Worm (Caenorhabditis elegans) whole organism, late embryonic: Measurements from ENCODE around the gene ilkp-1.

Experiments
- C38D4.7 ChIP-seq: fragments of 200-800 bp; sonication (Bioruptor generic); optimal IDR thresholded peaks from 2 replicates; lab custom pipeline; 2018; ENCODE audit warnings: mild to moderate bottlenecking, missing genetic modification characterization, moderate library complexity, missing compliant biosample characterization
- F13H6.1 ChIP-seq: sonication (generic microtip); optimal IDR thresholded peaks from 2 replicates; lab custom pipeline; 2016; ENCODE audit warnings: missing genetic modification characterization, missing compliant biosample characterization
- K02D7.2 ChIP-seq: sonication (generic microtip); optimal IDR thresholded peaks from 2 replicates; lab custom pipeline; 2017; ENCODE audit warnings: mild to moderate bottlenecking, missing genetic modification characterization, missing compliant biosample characterization
- Y22D7AL.16 ChIP-seq: sonication (generic microtip); optimal IDR thresholded peaks from 2 replicates; lab custom pipeline; 2016; ENCODE audit warnings: missing genetic modification characterization, missing compliant biosample characterization
- ahr-1 ChIP-seq: sonication (generic microtip); optimal IDR thresholded peaks from 2 replicates; lab custom pipeline; 2016; ENCODE audit warnings: missing genetic modification characterization, missing compliant biosample characterization
- ceh-14 ChIP-seq: sonication (generic microtip); optimal IDR thresholded peaks from 2 replicates; lab custom pipeline; 2016; ENCODE audit warnings: missing genotype, missing genetic modification characterization, missing compliant biosample characterization
- ceh-18 ChIP-seq: sonication (generic microtip); optimal IDR thresholded peaks from 2 replicates; lab custom pipeline; 2016; ENCODE audit warnings: missing genetic modification characterization, missing compliant biosample characterization
- ceh-19 ChIP-seq: fragments of 200-800 bp; sonication (Bioruptor generic); optimal IDR thresholded peaks from 2 replicates; lab custom pipeline; 2018; ENCODE audit warnings: mild to moderate bottlenecking, missing genetic modification characterization, missing compliant biosample characterization
- ceh-2 ChIP-seq: sonication (generic microtip); optimal IDR thresholded peaks from 2 replicates; lab custom pipeline; 2016; ENCODE audit warnings: missing genotype, missing genetic modification characterization, missing compliant biosample characterization
- ceh-24 ChIP-seq: sonication (generic microtip); optimal IDR thresholded peaks from 2 replicates; lab custom pipeline; 2016; ENCODE audit warnings: mild to moderate bottlenecking, missing genetic modification characterization, missing compliant biosample characterization
- ceh-30 ChIP-seq: fragments of 150-350 bp; optimal IDR thresholded peaks from 2 replicates; lab custom pipeline; 2014; ENCODE audit warnings: missing biosample characterization, missing genetic modification characterization
- ceh-31 ChIP-seq: sonication (generic microtip); optimal IDR thresholded peaks from 2 replicates; lab custom pipeline; 2016; ENCODE audit warnings: missing genetic modification characterization, missing compliant biosample characterization
- ceh-34 ChIP-seq: sonication (generic microtip); optimal IDR thresholded peaks from 2 replicates; lab custom pipeline; 2016; ENCODE audit warnings: mild to moderate bottlenecking, missing genetic modification characterization, missing compliant biosample characterization
- ceh-45 ChIP-seq: fragments of 200-800 bp; sonication (Bioruptor generic); IDR thresholded peaks from 2 replicates; pipeline ENCODE4 v1.3.6; 2022; ENCODE audit warnings: missing genetic modification reagents, missing genetic modification characterization, missing compliant biosample characterization
- ceh-48 ChIP-seq: sonication (generic microtip); optimal IDR thresholded peaks from 2 replicates; lab custom pipeline; 2016; ENCODE audit warnings: missing genetic modification characterization, inconsistent platforms, missing compliant biosample characterization
- ceh-6 ChIP-seq: fragments of 200-800 bp; sonication (Bioruptor generic); optimal IDR thresholded peaks from 2 replicates; lab custom pipeline; 2018; ENCODE audit warnings: mild to moderate bottlenecking, missing genetic modification characterization, missing compliant biosample characterization
- ceh-9 ChIP-seq: sonication (generic microtip); optimal IDR thresholded peaks from 2 replicates; lab custom pipeline; 2016; ENCODE audit warnings: mild to moderate bottlenecking, missing genetic modification characterization, inconsistent platforms, missing compliant biosample characterization
- che-1 ChIP-seq: sonication (generic microtip); optimal IDR thresholded peaks from 2 replicates; lab custom pipeline; 2016; ENCODE audit warnings: mild to moderate bottlenecking, missing genetic modification characterization, missing compliant biosample characterization
- dmd-4 ChIP-seq: sonication (generic microtip); optimal IDR thresholded peaks from 2 replicates; lab custom pipeline; 2016; ENCODE audit warnings: borderline replicate concordance, missing genetic modification characterization, missing compliant biosample characterization
- elt-4 ChIP-seq: sonication (generic microtip); optimal IDR thresholded peaks from 2 replicates; lab custom pipeline; 2016; ENCODE audit warnings: missing genetic modification characterization, missing compliant biosample characterization
- ets-4 ChIP-seq: sonication (generic microtip); optimal IDR thresholded peaks from 2 replicates; lab custom pipeline; 2016; ENCODE audit warnings: missing genetic modification characterization, missing compliant biosample characterization
- eyg-1 ChIP-seq: sonication (generic microtip); optimal IDR thresholded peaks from 2 replicates; lab custom pipeline; 2016; ENCODE audit warnings: missing genotype, missing genetic modification characterization, missing compliant biosample characterization
- fkh-10 ChIP-seq: fragments of 150-350 bp; optimal IDR thresholded peaks from 2 replicates; lab custom pipeline; 2014; ENCODE audit warnings: missing biosample characterization, missing genetic modification reagents, missing genetic modification characterization
- fkh-6 ChIP-seq: sonication (generic microtip); optimal IDR thresholded peaks from 2 replicates; lab custom pipeline; 2016; ENCODE audit warnings: missing genetic modification characterization, missing compliant biosample characterization
- hlh-13 ChIP-seq: fragments of 200-800 bp; sonication (Bioruptor generic); optimal IDR thresholded peaks from 2 replicates; lab custom pipeline; 2018; ENCODE audit warnings: mild to moderate bottlenecking, missing genetic modification characterization, missing compliant biosample characterization
- hlh-15 ChIP-seq: sonication (generic microtip); optimal IDR thresholded peaks from 2 replicates; lab custom pipeline; 2016; ENCODE audit warnings: missing genetic modification characterization, missing compliant biosample characterization
- hlh-30 ChIP-seq: sonication (generic microtip); optimal IDR thresholded peaks from 2 replicates; lab custom pipeline; 2017; ENCODE audit warnings: antibody characterized with exemption, missing genetic modification characterization, missing compliant biosample characterization; ENCODE audit not compliant: insufficient read depth
- hlh-6 ChIP-seq: sonication (generic microtip); optimal IDR thresholded peaks from 2 replicates; lab custom pipeline; 2016; ENCODE audit warnings: missing genotype, missing genetic modification characterization, missing compliant biosample characterization
- nhr-11 ChIP-seq: fragments of 150-350 bp; optimal IDR thresholded peaks from 2 replicates; lab custom pipeline; 2014; ENCODE audit warnings: missing biosample characterization, missing genetic modification characterization
- nhr-232 ChIP-seq: sonication (generic microtip); optimal IDR thresholded peaks from 2 replicates; lab custom pipeline; 2016; ENCODE audit warnings: missing genetic modification characterization, missing compliant biosample characterization
- npax-4 ChIP-seq: sonication (generic microtip); optimal IDR thresholded peaks from 2 replicates; lab custom pipeline; 2016; ENCODE audit warnings: missing genetic modification characterization, missing compliant biosample characterization
- odd-2 ChIP-seq: sonication (generic microtip); optimal IDR thresholded peaks from 2 replicates; lab custom pipeline; 2017; ENCODE audit warnings: antibody characterized with exemption, mild to moderate bottlenecking, missing genetic modification characterization, missing compliant biosample characterization
- pax-1 ChIP-seq: fragments of 150-350 bp; optimal IDR thresholded peaks from 2 replicates; lab custom pipeline; 2014; ENCODE audit warnings: missing biosample characterization, missing genetic modification characterization
- pha-2 ChIP-seq: sonication (generic microtip); optimal IDR thresholded peaks from 2 replicates; lab custom pipeline; 2017; ENCODE audit warnings: mild to moderate bottlenecking, missing genetic modification characterization, missing compliant biosample characterization
- pha-4 ChIP-seq: fragments of 150-350 bp; optimal IDR thresholded peaks from 2 replicates; lab custom pipeline; 2018; ENCODE audit warnings: missing biosample characterization, missing genetic modification reagents, missing genetic modification characterization
- pros-1 ChIP-seq: fragments of 150-350 bp; optimal IDR thresholded peaks from 2 replicates; lab custom pipeline; 2014; ENCODE audit warnings: missing biosample characterization, missing genetic modification reagents, missing genetic modification characterization
- ref-2 ChIP-seq: sonication (generic microtip); optimal IDR thresholded peaks from 2 replicates; lab custom pipeline; 2016; ENCODE audit warnings: missing genetic modification characterization, missing compliant biosample characterization
- rnt-1 ChIP-seq: sonication (generic microtip); optimal IDR thresholded peaks from 2 replicates; lab custom pipeline; 2016; ENCODE audit warnings: missing genetic modification characterization, missing compliant biosample characterization
- sox-4 ChIP-seq: sonication (generic microtip); optimal IDR thresholded peaks from 2 replicates; lab custom pipeline; 2017; ENCODE audit warnings: mild to moderate bottlenecking, missing genetic modification characterization, inconsistent platforms, missing compliant biosample characterization
- syd-9 ChIP-seq: sonication (generic microtip); optimal IDR thresholded peaks from 2 replicates; lab custom pipeline; 2016; ENCODE audit warnings: mild to moderate bottlenecking, missing genetic modification characterization, moderate library complexity, missing compliant biosample characterization
- tbx-2 ChIP-seq: sonication (generic microtip); optimal IDR thresholded peaks from 2 replicates; lab custom pipeline; 2016; ENCODE audit warnings: missing genetic modification characterization, missing compliant biosample characterization
- tbx-7 ChIP-seq: sonication (generic microtip); optimal IDR thresholded peaks from 2 replicates; lab custom pipeline; 2016; ENCODE audit warnings: missing genotype, missing genetic modification characterization, missing compliant biosample characterization
- unc-3 ChIP-seq, 2 experiments: fragments of 200-800 bp in 1 of 2; sonication (Bioruptor generic) in 1 of 2; sonication (generic microtip) in 1 of 2; conservative IDR thresholded peaks in 1 of 2; optimal IDR thresholded peaks in 1 of 2; 2 replicates each; pipeline versions ENCODE4 v1.3.6 to Lab custom; 2016 to 2022; ENCODE audit warnings: missing compliant biosample characterization in 2 of 2, missing genetic modification characterization in 2 of 2, missing genetic modification reagents in 1 of 2
- unc-42 ChIP-seq: sonication (generic microtip); optimal IDR thresholded peaks from 2 replicates; lab custom pipeline; 2016; ENCODE audit warnings: missing genotype, missing genetic modification characterization, missing compliant biosample characterization
- unc-55 ChIP-seq: sonication (generic microtip); optimal IDR thresholded peaks from 2 replicates; lab custom pipeline; 2017; ENCODE audit warnings: missing biosample characterization, missing genetic modification reagents, missing genetic modification characterization
- unc-86 ChIP-seq: sonication (generic microtip); optimal IDR thresholded peaks from 2 replicates; lab custom pipeline; 2016; ENCODE audit warnings: missing genetic modification characterization, missing compliant biosample characterization
- ztf-16 ChIP-seq: sonication (generic microtip); optimal IDR thresholded peaks from 2 replicates; lab custom pipeline; 2017; ENCODE audit warnings: missing genetic modification characterization, missing compliant biosample characterization

ilkp-1 gene

DNA sequence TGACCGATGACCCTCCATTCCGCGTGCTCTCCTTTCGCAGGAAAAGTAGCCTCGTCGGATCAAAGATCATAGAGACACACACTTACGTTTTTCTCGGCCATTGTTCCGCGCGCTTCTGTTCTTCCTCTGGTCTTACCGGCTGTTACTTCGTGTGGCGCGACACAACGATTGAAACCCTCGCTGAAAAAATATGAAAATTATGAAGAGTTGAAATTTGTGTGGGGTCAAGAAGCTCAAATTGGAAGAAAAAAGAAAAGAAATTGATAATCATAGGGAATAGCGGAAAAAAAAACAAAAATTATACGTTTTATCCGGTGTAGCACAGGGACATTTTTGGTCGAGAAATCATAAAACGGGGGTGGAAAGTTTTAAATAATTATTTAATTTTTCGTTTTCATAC, 9.0 kb upstream of the ilkp-1 start, which contains the start of gene cey-1:
Gene cey-1 (minus strand): TSS at position 180 of the 400 bp plus-strand sequence.
- TF ChIP-seq odd-2 (tag; lab: Kevin White, UChicago) = no peak
- no peak for TF ChIP-seq ceh-31 (tag; lab: Kevin White, UChicago)
- no peak for TF ChIP-seq tbx-2 (tag; lab: Kevin White, UChicago)
- no peak for TF ChIP-seq eyg-1 (tag; lab: Kevin White, UChicago)
- TF ChIP-seq nhr-11 (tag; lab: Kevin White, UChicago) = no peak
- TF ChIP-seq ceh-30 (tag; lab: Kevin White, UChicago) = no peak
- no peak for TF ChIP-seq unc-3 (GFP tag; conservative IDR thresholded peaks at IDR 0.05; lab: Robert Waterston, UW)
- TF ChIP-seq unc-3 (tag; optimal IDR thresholded peaks at IDR 0.05; lab: Kevin White, UChicago) = no peak
- no peak for TF ChIP-seq unc-86
- TF ChIP-seq elt-4 (tag; lab: Kevin White, UChicago) = no peak
- TF ChIP-seq ceh-18 (tag; lab: Kevin White, UChicago) = no peak

DNA sequence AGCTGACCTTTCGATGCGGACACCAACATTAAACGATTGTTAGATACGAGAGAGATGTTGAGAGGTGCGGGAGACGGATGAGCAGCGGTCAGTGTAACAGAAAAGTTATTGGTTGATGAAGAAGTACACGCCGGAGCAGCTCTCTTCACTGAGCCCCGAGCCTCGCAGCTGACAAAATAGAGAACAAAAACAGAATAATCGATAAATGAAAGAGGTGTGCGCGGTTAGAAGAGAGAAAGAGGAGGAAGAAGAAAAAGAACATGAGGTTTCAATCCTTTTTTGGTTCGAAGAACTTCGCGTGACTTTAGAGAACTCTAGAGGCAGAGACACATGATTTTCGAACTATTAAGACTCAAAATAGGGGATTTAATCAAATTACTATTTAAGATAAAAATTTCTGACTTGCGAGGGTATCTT, 8.2 kb upstream of the ilkp-1 start:
- TF ChIP-seq ceh-48 (peak; percentile 40), ceh-18 (tag; lab: Kevin White, UChicago) (no peak), unc-55 (GFP tag; lab: Kevin White, UChicago) (peak; percentile 61), nhr-232 (tag; lab: Kevin White, UChicago) (no peak), ceh-45 (GFP tag; lab: Robert Waterston, UW) (no peak)

DNA sequence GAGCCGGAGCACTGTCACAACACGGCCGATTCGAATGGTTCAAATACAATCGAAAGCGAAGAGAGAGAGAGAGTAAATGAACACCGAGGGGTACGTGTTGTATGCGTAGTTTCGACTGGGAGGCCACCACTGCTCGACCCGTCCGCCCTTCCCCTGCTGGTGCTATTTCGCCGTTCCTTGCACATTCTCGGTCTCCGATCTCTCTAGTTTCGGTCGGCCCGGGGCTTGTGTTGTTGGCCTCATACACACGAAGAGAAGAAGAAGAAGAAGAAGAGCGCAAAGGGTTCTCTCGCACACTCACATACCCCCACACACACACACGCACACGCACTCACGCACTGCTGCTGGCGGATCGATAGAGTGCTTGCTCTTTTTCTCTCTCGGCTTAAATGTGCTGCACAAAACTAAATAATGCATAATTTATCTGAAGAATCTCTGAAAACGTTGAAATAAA, 7.2 kb upstream of the ilkp-1 start:
- TF ChIP-seq K02D7.2 (tag; lab: Kevin White, UChicago) = peak; percentile 44
- TF ChIP-seq rnt-1 = peak; percentile 42
- TF ChIP-seq unc-55 (GFP tag; lab: Kevin White, UChicago) = peak; percentile 64
- TF ChIP-seq odd-2 (tag; lab: Kevin White, UChicago) = no peak
- no peak for TF ChIP-seq che-1
- peak; percentile 80 for TF ChIP-seq unc-42
- TF ChIP-seq pha-2 (tag; lab: Kevin White, UChicago) = peak; percentile 19
- TF ChIP-seq dmd-4 (tag; lab: Kevin White, UChicago) = peak; percentile 2
- peak; percentile 36 for TF ChIP-seq hlh-6 (tag; lab: Kevin White, UChicago)
- no peak for TF ChIP-seq ahr-1
- peak; percentile 86 for TF ChIP-seq ceh-31 (tag; lab: Kevin White, UChicago)
- no peak for TF ChIP-seq hlh-15
- TF ChIP-seq ceh-24 (tag; lab: Kevin White, UChicago) = no peak
- peak; percentile 91 for TF ChIP-seq ceh-18 (tag; lab: Kevin White, UChicago)
- TF ChIP-seq ceh-19 (GFP tag; lab: Kevin White, UChicago) = peak; percentile 42
- TF ChIP-seq fkh-10 (GFP tag; lab: Kevin White, UChicago) = peak; percentile 51
- peak; percentile 36 for TF ChIP-seq ceh-6
- peak; percentile 55 for TF ChIP-seq ets-4 (tag; lab: Kevin White, UChicago)
- TF ChIP-seq fkh-6 (tag; lab: Kevin White, UChicago) = peak; percentile 41
- peak; percentile 38 for TF ChIP-seq ceh-2 (tag; lab: Kevin White, UChicago)
- no peak for TF ChIP-seq ceh-30 (tag; lab: Kevin White, UChicago)
- no peak for TF ChIP-seq ceh-9 (tag; lab: Kevin White, UChicago)
- TF ChIP-seq npax-4 (tag; lab: Kevin White, UChicago) = no peak
- TF ChIP-seq F13H6.1 (tag; lab: Kevin White, UChicago) = no peak
- peak; percentile 91 for TF ChIP-seq ref-2 (tag; lab: Kevin White, UChicago)
- no peak for TF ChIP-seq hlh-13
- no peak for TF ChIP-seq pax-1
- TF ChIP-seq sox-4 (tag; lab: Kevin White, UChicago) = no peak
- TF ChIP-seq pros-1 (tag; lab: Kevin White, UChicago) = peak; percentile 88
- no peak for TF ChIP-seq ztf-16 (tag; lab: Kevin White, UChicago)
- peak; percentile 8 for TF ChIP-seq eyg-1 (tag; lab: Kevin White, UChicago)
- no peak for TF ChIP-seq Y22D7AL.16 (tag; lab: Kevin White, UChicago)
- peak; percentile 39 for TF ChIP-seq hlh-30 (tag; lab: Kevin White, UChicago)
- TF ChIP-seq syd-9 = peak; percentile 75
- peak; percentile 74 for TF ChIP-seq ceh-14 (tag; lab: Kevin White, UChicago)
- TF ChIP-seq ceh-34 = peak; percentile 85
- TF ChIP-seq C38D4.7 (GFP tag; lab: Kevin White, UChicago) = no peak
- TF ChIP-seq pha-4 (tag; lab: Kevin White, UChicago) = no peak
- TF ChIP-seq ceh-45 (GFP tag; lab: Robert Waterston, UW) = 0 out of 2 replicates have a peak, but pooled peaks have one; percentile 16
- TF ChIP-seq nhr-11 (tag; lab: Kevin White, UChicago) = no peak
- TF ChIP-seq tbx-7 (tag; lab: Kevin White, UChicago) = no peak
